In the genomic region with DNA sequence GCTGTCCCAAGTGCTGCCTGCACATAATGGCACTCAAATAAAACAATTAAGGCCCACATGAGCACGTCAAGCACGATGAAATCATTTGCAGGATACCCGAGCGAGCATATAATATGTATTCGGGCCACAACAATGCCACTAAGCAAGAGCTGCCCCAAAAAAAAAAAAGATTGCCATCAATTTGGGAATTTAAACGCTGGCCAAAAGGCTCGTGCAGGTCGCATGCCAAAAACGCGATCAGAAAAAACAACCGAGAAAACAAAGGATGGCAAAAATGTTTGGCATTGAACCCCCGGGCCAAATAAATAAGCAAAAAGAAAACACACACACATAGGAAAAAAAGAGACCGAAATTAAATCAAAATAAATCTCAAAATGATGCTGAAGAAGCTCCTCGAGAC, we compare ENCODE assay signal across 2 fruit fly cellular contexts.
TF ChIP-seq lines count a peak whose summit lies in the region.

No protein-coding gene starts in this region.

TF ChIP-seq in whole organism, prepupa, 60 proteins besides CTCF, POLR2A, EP300 and RAD21:
- TF ChIP-seq dsx (GFP tag; optimal IDR thresholded peaks at IDR 0.05; lab: Kevin White, UChicago; ENCODE audit: poor library complexity, severe bottlenecking) (no peak), Lpt (GFP tag; optimal IDR thresholded peaks at IDR 0.05; lab: Kevin White, UChicago) (no peak), svp (GFP tag; lab: Kevin White, UChicago) (no peak), vri (GFP tag; optimal IDR thresholded peaks at IDR 0.05; lab: Kevin White, UChicago) (peak; percentile 12), CG9139 (GFP tag; optimal IDR thresholded peaks at IDR 0.05; lab: Kevin White, UChicago) (no peak), CG15336 (GFP tag; IDR thresholded peaks at IDR 0.05; lab: Robert Waterston, UW) (no peak), CG6854 (GFP tag; optimal IDR thresholded peaks at IDR 0.05; lab: Kevin White, UChicago) (peak; percentile 77)

TF ChIP-seq in whole organism, wandering third instar larva, 38 proteins besides CTCF, POLR2A, EP300 and RAD21:
- peak; percentile 8 for TF ChIP-seq Vsx2 (GFP tag; optimal IDR thresholded peaks at IDR 0.05; lab: Kevin White, UChicago; ENCODE audit: partially characterized antibody)
- TF ChIP-seq psq (GFP tag; optimal IDR thresholded peaks at IDR 0.05; lab: Kevin White, UChicago), result peak; percentile 13
- TF ChIP-seq N (GFP tag; optimal IDR thresholded peaks at IDR 0.05; lab: Kevin White, UChicago), result no peak
- peak; percentile 78 for TF ChIP-seq Rel (GFP tag; optimal IDR thresholded peaks at IDR 0.05; lab: Kevin White, UChicago)
- TF ChIP-seq Rel (tag; optimal IDR thresholded peaks at IDR 0.05; lab: Kevin White, UChicago), result no peak
- no peak for TF ChIP-seq brk (GFP tag; optimal IDR thresholded peaks at IDR 0.05; lab: Kevin White, UChicago)
- no peak for TF ChIP-seq Mio (GFP tag; optimal IDR thresholded peaks at IDR 0.05; lab: Kevin White, UChicago)
